Worm (Caenorhabditis elegans) whole organism, midembryonic: ENCODE data around the gene unc-84.

Experiments used
- T22C8.4 ChIP-seq: fragments of 200-800 bp; sonication (Bioruptor generic); IDR thresholded peaks from 2 replicates; pipeline ENCODE4 v1.3.6; 2022; ENCODE audit warnings: missing genetic modification characterization, missing compliant biosample characterization
- cog-1 ChIP-seq: sonication (generic microtip); optimal IDR thresholded peaks from 2 replicates; lab custom pipeline; 2016; ENCODE audit warnings: missing genetic modification characterization, missing compliant biosample characterization
- flt-1 ChIP-seq: fragments of 200-800 bp; sonication (Bioruptor generic); IDR thresholded peaks from 2 replicates; pipeline ENCODE4 v1.3.6; 2022; ENCODE audit warnings: missing genetic modification characterization, missing compliant biosample characterization
- klf-2 ChIP-seq: fragments of 200-800 bp; sonication (Bioruptor generic); conservative IDR thresholded peaks from 2 replicates; pipeline ENCODE4 v1.3.6; 2022; ENCODE audit warnings: missing genetic modification reagents, missing genetic modification characterization, missing compliant biosample characterization
- med-1 ChIP-seq: sonication (generic microtip); optimal IDR thresholded peaks from 2 replicates; lab custom pipeline; 2017; ENCODE audit warnings: missing genetic modification characterization, mild to moderate bottlenecking, missing compliant biosample characterization, antibody characterized with exemption, missing genetic modification reagents; ENCODE audit not compliant: insufficient read depth
- ref-1 ChIP-seq: fragments of 200-800 bp; sonication (Bioruptor generic); conservative IDR thresholded peaks from 2 replicates; pipeline ENCODE4 v1.3.6; 2022; ENCODE audit warnings: missing genetic modification reagents, missing genetic modification characterization, missing compliant biosample characterization
- tab-1 ChIP-seq: fragments of 200-800 bp; sonication (Bioruptor generic); IDR thresholded peaks from 2 replicates; pipeline ENCODE4 v1.3.6; 2022; ENCODE audit warnings: missing genetic modification characterization, missing compliant biosample characterization
- ztf-23 ChIP-seq: fragments of 200-800 bp; sonication (Bioruptor generic); IDR thresholded peaks from 2 replicates; pipeline ENCODE4 v1.3.6; 2022; ENCODE audit warnings: missing genetic modification reagents, missing genetic modification characterization, missing compliant biosample characterization
- ztf-29 ChIP-seq: fragments of 200-800 bp; sonication (Bioruptor generic); IDR thresholded peaks from 2 replicates; pipeline ENCODE4 v1.3.6; 2022; ENCODE audit warnings: missing genetic modification reagents, missing genetic modification characterization, missing compliant biosample characterization

ce11 chrX:13574029-13574428 is 10.5 kb upstream of the unc-84 start:
- TF ChIP-seq med-1 (GFP tag; lab: Kevin White, UChicago) (no peak), ztf-29 (GFP tag; lab: Robert Waterston, UW) (no peak), cog-1 (tag; lab: Kevin White, UChicago) (no peak), T22C8.4 (GFP tag; lab: Robert Waterston, UW) (no peak), ztf-23 (GFP tag; lab: Robert Waterston, UW) (no peak), ref-1 (GFP tag; lab: Robert Waterston, UW) (no peak), flt-1 (no peak), tab-1 (GFP tag; lab: Robert Waterston, UW) (no peak), klf-2 (no peak)
